Fruit fly (Drosophila melanogaster): ENCODE data around the gene Cpr72Eb.

The Cpr72Eb gene

dm6 chr3L:16411566-16411965 lies 46.9 kb downstream of the Cpr72Eb start, which contains the start of gene fax (continued):
- TF ChIP-seq CG10654 (GFP tag; optimal IDR thresholded peaks at IDR 0.05) = peak; percentile 5
- TF ChIP-seq CG14050 (GFP tag; IDR thresholded peaks at IDR 0.05) = no peak
- no peak for TF ChIP-seq CG18764 (GFP tag; optimal IDR thresholded peaks at IDR 0.05)
- no peak for TF ChIP-seq CG7839 (tag; optimal IDR thresholded peaks at IDR 0.05)
- no peak for TF ChIP-seq Tbp (GFP tag; optimal IDR thresholded peaks at IDR 0.05)
- no peak for TF ChIP-seq HHEX (GFP tag; optimal IDR thresholded peaks at IDR 0.05)
- no peak for TF ChIP-seq Dfd (GFP tag; optimal IDR thresholded peaks at IDR 0.05)
- TF ChIP-seq Antp (GFP tag; optimal IDR thresholded peaks at IDR 0.05) = no peak
- TF ChIP-seq CG18011 (GFP tag; optimal IDR thresholded peaks at IDR 0.05) = no peak
- TF ChIP-seq CG10366 (GFP tag; IDR thresholded peaks at IDR 0.05) = no peak
- peak; percentile 10 for TF ChIP-seq kah (GFP tag; optimal IDR thresholded peaks at IDR 0.05)
- TF ChIP-seq Jarid2 (GFP tag; optimal IDR thresholded peaks at IDR 0.05) = no peak
- TF ChIP-seq amos (GFP tag; IDR thresholded peaks at IDR 0.05; ENCODE audit: partially characterized antibody) = peak; percentile 57
- no peak for TF ChIP-seq CG7556 (GFP tag; optimal IDR thresholded peaks at IDR 0.05)
- no peak for TF ChIP-seq lola (GFP tag; optimal IDR thresholded peaks at IDR 0.05)
- TF ChIP-seq Dip3 (GFP tag; optimal IDR thresholded peaks at IDR 0.05) = no peak
- TF ChIP-seq CG2129 (GFP tag; IDR thresholded peaks at IDR 0.05; ENCODE audit: partially characterized antibody) = no peak
- peak; percentile 51 for TF ChIP-seq CG17385 (GFP tag; optimal IDR thresholded peaks at IDR 0.05)
- peak; percentile 40 for TF ChIP-seq lbe (GFP tag; optimal IDR thresholded peaks at IDR 0.05)
- no peak for TF ChIP-seq Hr51 (GFP tag; optimal IDR thresholded peaks at IDR 0.05)
- TF ChIP-seq bab2 (GFP tag; optimal IDR thresholded peaks at IDR 0.05) = no peak
- no peak for TF ChIP-seq CG10565 (GFP tag; optimal IDR thresholded peaks at IDR 0.05)
- TF ChIP-seq CG7372 (GFP tag; IDR thresholded peaks at IDR 0.05) = no peak
- TF ChIP-seq CG1647 (GFP tag; optimal IDR thresholded peaks at IDR 0.05) = no peak
- no peak for TF ChIP-seq CG4820 (GFP tag; optimal IDR thresholded peaks at IDR 0.05)
- TF ChIP-seq mld (GFP tag; IDR thresholded peaks at IDR 0.05; ENCODE audit: partially characterized antibody) = no peak
- TF ChIP-seq ranshi (GFP tag; IDR thresholded peaks at IDR 0.05) = no peak
- TF ChIP-seq CG8359 (GFP tag; optimal IDR thresholded peaks at IDR 0.05; ENCODE audit: borderline replicate concordance) = no peak
- TF ChIP-seq B-H1 (GFP tag; IDR thresholded peaks at IDR 0.05) = no peak
- TF ChIP-seq NC2β (GFP tag; optimal IDR thresholded peaks at IDR 0.05) = peak; percentile 48
- TF ChIP-seq CG11456 (GFP tag; IDR thresholded peaks at IDR 0.05) = no peak
- no peak for TF ChIP-seq H2.0 (GFP tag; IDR thresholded peaks at IDR 0.05)
- peak; percentile 4 for TF ChIP-seq CG30020 (tag; optimal IDR thresholded peaks at IDR 0.05)
- no peak for TF ChIP-seq CG12942 (GFP tag; optimal IDR thresholded peaks at IDR 0.05)
- TF ChIP-seq az2 (GFP tag; optimal IDR thresholded peaks at IDR 0.05) = no peak
- peak in 1 of 2 experiments; percentile 5 for TF ChIP-seq chif (GFP tag; optimal IDR thresholded peaks at IDR 0.05)
- no peak for TF ChIP-seq fd3F (GFP tag; optimal IDR thresholded peaks at IDR 0.05)
- TF ChIP-seq YL-1 (GFP tag; optimal IDR thresholded peaks at IDR 0.05) = peak; percentile 28
- peak; percentile 66 for TF ChIP-seq pros (GFP tag; optimal IDR thresholded peaks at IDR 0.05)
- TF ChIP-seq lov (optimal IDR thresholded peaks at IDR 0.05) = no peak
- no peak; the same call in 2 of the 3 replicates for TF ChIP-seq lov (GFP tag; IDR thresholded peaks at IDR 0.05)
- no peak for TF ChIP-seq ro (GFP tag; IDR thresholded peaks at IDR 0.05)
- no peak for TF ChIP-seq tin (GFP tag; optimal IDR thresholded peaks at IDR 0.05)
- TF ChIP-seq CG33557 (GFP tag; optimal IDR thresholded peaks at IDR 0.05) = peak; percentile 19
- TF ChIP-seq CG7786 (GFP tag; optimal IDR thresholded peaks at IDR 0.05) = no peak
- TF ChIP-seq grau (tag; optimal IDR thresholded peaks at IDR 0.05) = peak; percentile 29
- no peak for TF ChIP-seq luna (GFP tag; optimal IDR thresholded peaks at IDR 0.05)
- peak; percentile 61; the same call in 1 of the 2 replicates for TF ChIP-seq vvl (GFP tag; IDR thresholded peaks at IDR 0.05)
- TF ChIP-seq nmo (GFP tag; optimal IDR thresholded peaks at IDR 0.05) = peak; percentile 33
- peak; percentile 92 for TF ChIP-seq Med (GFP tag)
- TF ChIP-seq pum (GFP tag; optimal IDR thresholded peaks at IDR 0.05) = no peak
- no peak for TF ChIP-seq ssp (GFP tag; IDR thresholded peaks at IDR 0.05)
